Fruit fly (Drosophila melanogaster) whole organism, adult: Measurements from ENCODE around the gene PH4alphaSG1.
A peak's percentile ranks its signal among the peaks of the same experiment; 100 is the strongest.

ENCODE experiments used
- CG11617 ChIP-seq: fragments of 200-800 bp; sonication (Bioruptor generic); optimal IDR thresholded peaks from 2 replicates; lab custom pipeline; 2017; ENCODE audit warnings: mild to moderate bottlenecking, missing biosample characterization, missing genetic modification reagents, missing genetic modification characterization
- CG12768 ChIP-seq: fragments of 200-800 bp; sonication (Bioruptor generic); optimal IDR thresholded peaks from 2 replicates; lab custom pipeline; 2017; ENCODE audit warnings: missing biosample characterization, missing genetic modification characterization, mild to moderate bottlenecking, moderate library complexity, missing genetic modification reagents
- CG14711 ChIP-seq: fragments of 200-800 bp; sonication (Bioruptor generic); optimal IDR thresholded peaks from 2 replicates; lab custom pipeline; 2018; ENCODE audit warnings: missing biosample characterization, mild to moderate bottlenecking, missing genetic modification characterization, moderate library complexity
- CG1620 ChIP-seq: fragments of 200-800 bp; sonication (Bioruptor generic); optimal IDR thresholded peaks from 2 replicates; lab custom pipeline; 2016; ENCODE audit warnings: missing biosample characterization, missing genetic modification characterization
- CG33017 ChIP-seq: fragments of 200-800 bp; sonication (Bioruptor generic); optimal IDR thresholded peaks from 2 replicates; lab custom pipeline; 2018; ENCODE audit warnings: missing biosample characterization, mild to moderate bottlenecking, missing genetic modification characterization, moderate library complexity
- CG5204 ChIP-seq: fragments of 200-800 bp; sonication (Bioruptor generic); optimal IDR thresholded peaks from 2 replicates; lab custom pipeline; 2016; ENCODE audit warnings: missing biosample characterization, missing genetic modification characterization
- CG7045 ChIP-seq: fragments of 200-800 bp; sonication (Bioruptor generic); optimal IDR thresholded peaks from 2 replicates; lab custom pipeline; 2017; ENCODE audit warnings: missing biosample characterization, mild to moderate bottlenecking, missing genetic modification characterization
- CG7101 ChIP-seq: fragments of 200-800 bp; sonication (Bioruptor generic); optimal IDR thresholded peaks from 2 replicates; lab custom pipeline; 2018; ENCODE audit warnings: missing biosample characterization, mild to moderate bottlenecking, missing genetic modification characterization, moderate library complexity
- Clk ChIP-seq: fragments of 200-800 bp; sonication (Bioruptor generic); optimal IDR thresholded peaks from 2 replicates; lab custom pipeline; 2017; ENCODE audit warnings: missing biosample characterization, missing genetic modification characterization
- Crg-1 ChIP-seq: fragments of 200-800 bp; sonication (Bioruptor generic); optimal IDR thresholded peaks from 2 replicates; lab custom pipeline; 2016; ENCODE audit warnings: missing biosample characterization, missing genetic modification characterization
- Hr96 ChIP-seq: fragments of 200-800 bp; sonication (Bioruptor generic); optimal IDR thresholded peaks from 2 replicates; lab custom pipeline; 2016; ENCODE audit warnings: missing biosample characterization, missing genetic modification characterization
- Mnt ChIP-seq: fragments of 200-800 bp; sonication (Bioruptor generic); optimal IDR thresholded peaks from 2 replicates; lab custom pipeline; 2016; ENCODE audit warnings: missing biosample characterization, mild to moderate bottlenecking, missing genetic modification characterization
- bab1 ChIP-seq: fragments of 200-800 bp; sonication (Bioruptor generic); optimal IDR thresholded peaks from 3 replicates; lab custom pipeline; 2019; ENCODE audit warnings: missing biosample characterization, mild to moderate bottlenecking, missing genetic modification characterization, moderate library complexity
- cic ChIP-seq: fragments of 200-800 bp; sonication (Bioruptor generic); optimal IDR thresholded peaks from 2 replicates; lab custom pipeline; 2017; ENCODE audit warnings: missing biosample characterization, mild to moderate bottlenecking, missing genetic modification characterization, moderate library complexity
- cnc ChIP-seq, 2 experiments: fragments of >200 bp; optimal IDR thresholded peaks; 2 replicates each; lab custom pipeline; 2017
- kay ChIP-seq: fragments of 200-800 bp; sonication (Bioruptor generic); peaks from one replicate; lab custom pipeline; 2016; ENCODE audit warnings: missing biosample characterization, missing genetic modification characterization, borderline replicate concordance
- ovo ChIP-seq: fragments of 200-800 bp; sonication (Bioruptor generic); optimal IDR thresholded peaks from 2 replicates; lab custom pipeline; 2016; ENCODE audit warnings: missing biosample characterization, missing genetic modification characterization
- pad ChIP-seq: fragments of 200-800 bp; sonication (Bioruptor generic); optimal IDR thresholded peaks from 3 replicates; lab custom pipeline; 2017; ENCODE audit warnings: missing biosample characterization, missing genetic modification characterization, mild to moderate bottlenecking, moderate library complexity, missing genetic modification reagents
- tj ChIP-seq: fragments of 200-800 bp; sonication (Bioruptor generic); optimal IDR thresholded peaks from 3 replicates; lab custom pipeline; 2017; ENCODE audit warnings: missing biosample characterization, mild to moderate bottlenecking, missing genetic modification characterization, moderate library complexity
- toe ChIP-seq: fragments of 200-800 bp; sonication (Bioruptor generic); optimal IDR thresholded peaks from 2 replicates; lab custom pipeline; 2016; ENCODE audit warnings: missing biosample characterization, missing genetic modification characterization

PH4alphaSG1 gene

DNA sequence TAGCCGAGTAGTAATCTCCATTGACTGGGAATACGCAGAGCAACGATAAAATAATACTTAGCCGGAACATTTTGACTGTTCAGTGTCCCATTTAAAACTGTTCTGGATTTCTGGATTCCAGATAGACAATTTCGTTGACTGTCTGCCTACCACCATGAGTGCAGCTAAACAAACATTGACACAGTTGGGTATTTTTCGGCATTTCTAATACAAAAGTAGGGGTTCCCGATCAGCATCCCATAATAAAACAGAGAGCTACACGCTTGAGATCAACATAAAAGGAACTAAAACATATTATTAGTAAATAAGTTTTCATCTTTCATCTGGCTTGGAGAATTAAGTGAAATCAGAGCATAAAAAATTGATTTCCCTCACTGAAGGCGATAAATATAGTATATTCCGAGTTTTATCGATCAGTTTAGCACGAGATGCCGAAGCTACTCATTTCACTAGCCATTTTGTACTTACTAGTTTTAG lies at the start of gene PH4alphaSG1, which contains the start of gene CG15539:
TSS of gene PH4alphaSG1 (minus strand) at position 101 of the 477 bp plus-strand sequence.
TSS of gene CG15539 (plus strand) at position 427 of the 477 bp plus-strand sequence.
- no peak for TF ChIP-seq kay (GFP tag; lab: Kevin White, UChicago)
- TF ChIP-seq CG1620 (GFP tag; lab: Kevin White, UChicago) = no peak
- no peak for TF ChIP-seq tj (GFP tag; lab: Kevin White, UChicago)

DNA sequence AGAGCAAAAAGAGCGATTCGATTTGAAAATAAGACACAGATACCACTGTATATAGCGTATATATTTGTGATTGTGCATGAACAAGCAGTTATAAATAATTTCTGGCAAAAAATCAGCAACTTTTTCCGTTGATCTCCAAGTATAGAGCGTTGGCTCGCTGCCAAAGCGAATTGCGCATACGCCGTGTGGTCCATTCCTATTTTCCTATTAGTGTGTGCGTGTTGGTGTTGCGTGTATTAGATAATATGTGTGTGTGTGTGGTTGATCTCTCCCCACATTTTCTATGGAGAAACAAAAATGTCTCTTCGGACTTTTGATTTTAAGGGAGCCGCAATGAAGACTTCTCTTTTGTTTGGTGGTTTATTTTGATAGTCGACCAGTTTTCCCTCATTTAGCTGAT lies 47.1 kb upstream of the PH4alphaSG1 start:
- TF ChIP-seq bab1 (GFP tag; lab: Kevin White, UChicago) = no peak
- no peak for TF ChIP-seq CG33017 (tag; lab: Kevin White, UChicago)
- no peak for TF ChIP-seq pad (GFP tag; lab: Kevin White, UChicago)
- no peak for TF ChIP-seq cnc (optimal IDR thresholded peaks at IDR 0.05; lab: Kevin White, UChicago)
- TF ChIP-seq Crg-1 = no peak

DNA sequence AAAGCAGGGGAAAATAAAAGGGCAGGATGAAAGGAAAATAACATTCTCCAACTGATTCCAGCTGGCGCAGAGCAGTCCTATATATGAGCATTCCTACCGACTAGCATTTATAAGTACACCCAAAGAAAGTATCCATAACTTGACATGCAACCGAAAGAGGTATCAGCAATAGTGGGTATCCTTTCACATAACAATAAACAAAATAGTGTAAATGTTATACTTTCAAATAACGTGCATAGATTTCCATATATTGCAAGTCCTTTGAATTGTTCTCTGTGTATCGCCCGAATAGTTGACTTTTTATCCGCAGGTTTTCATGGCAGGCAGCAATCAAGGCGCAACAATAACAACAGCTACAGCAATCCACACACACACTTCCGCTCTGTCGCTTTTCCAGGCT lies 44.6 kb upstream of the PH4alphaSG1 start:
- TF ChIP-seq CG12768 (GFP tag; lab: Kevin White, UChicago) (no peak), Hr96 (GFP tag; lab: Kevin White, UChicago) (no peak), Crg-1 (no peak)

DNA sequence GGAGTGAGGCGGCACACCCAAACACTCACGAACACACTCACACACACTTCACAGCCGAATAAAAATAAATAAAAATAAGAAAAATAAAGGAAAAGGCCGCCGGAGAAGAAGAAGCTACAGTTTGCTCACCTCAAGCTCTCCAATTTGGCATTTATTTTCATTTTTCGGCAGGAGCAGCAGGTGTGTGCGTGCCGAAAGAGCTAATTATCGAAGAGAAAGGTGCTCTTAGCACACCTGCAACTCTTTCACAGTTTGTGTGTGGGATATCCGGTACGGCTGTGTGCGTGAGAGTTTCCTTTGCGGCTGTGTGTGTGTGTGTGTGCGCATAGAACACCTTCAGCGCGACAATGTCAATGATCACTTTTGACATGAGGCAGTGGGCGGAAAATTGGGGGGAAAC lies 39.5 kb upstream of the PH4alphaSG1 start:
- no peak for TF ChIP-seq CG7045
- TF ChIP-seq Clk (GFP tag; lab: Kevin White, UChicago) = no peak
- no peak for TF ChIP-seq CG33017 (tag; lab: Kevin White, UChicago)
- TF ChIP-seq Hr96 (GFP tag; lab: Kevin White, UChicago) = no peak
- TF ChIP-seq bab1 (GFP tag; lab: Kevin White, UChicago) = no peak
- no peak for TF ChIP-seq CG1620 (GFP tag; lab: Kevin White, UChicago)
- no peak for TF ChIP-seq cnc (optimal IDR thresholded peaks at IDR 0.05; lab: Kevin White, UChicago)
- no peak for TF ChIP-seq CG11617 (GFP tag; lab: Kevin White, UChicago)

DNA sequence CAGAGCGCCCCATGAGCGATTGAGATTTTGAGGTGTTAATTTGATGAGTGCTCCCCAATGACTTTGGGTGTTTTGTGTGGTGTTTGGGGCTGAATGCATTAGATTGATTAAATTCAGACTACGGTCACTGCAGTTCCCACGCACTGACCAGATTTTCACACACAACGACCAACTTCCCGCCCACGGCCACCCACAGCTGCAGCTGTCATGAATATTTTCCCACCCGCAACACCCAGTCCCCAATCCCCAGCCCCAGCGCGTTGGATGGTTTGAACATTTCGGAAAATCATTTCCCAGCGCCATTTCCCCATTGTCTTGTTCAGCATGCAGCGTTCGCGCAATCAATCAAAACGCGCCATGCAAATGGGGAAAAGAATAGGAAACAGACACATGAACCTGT lies 36.0 kb upstream of the PH4alphaSG1 start:
- TF ChIP-seq CG33017 (tag; lab: Kevin White, UChicago) = no peak
- no peak for TF ChIP-seq ovo
- TF ChIP-seq cic (GFP tag; lab: Kevin White, UChicago) = no peak
- TF ChIP-seq Hr96 (GFP tag; lab: Kevin White, UChicago) = no peak
- TF ChIP-seq CG7045 = no peak
- TF ChIP-seq CG12768 (GFP tag; lab: Kevin White, UChicago) = no peak
- no peak for TF ChIP-seq cnc (optimal IDR thresholded peaks at IDR 0.05; lab: Kevin White, UChicago)
- TF ChIP-seq kay (GFP tag; lab: Kevin White, UChicago) = no peak
- TF ChIP-seq CG5204 = no peak

DNA sequence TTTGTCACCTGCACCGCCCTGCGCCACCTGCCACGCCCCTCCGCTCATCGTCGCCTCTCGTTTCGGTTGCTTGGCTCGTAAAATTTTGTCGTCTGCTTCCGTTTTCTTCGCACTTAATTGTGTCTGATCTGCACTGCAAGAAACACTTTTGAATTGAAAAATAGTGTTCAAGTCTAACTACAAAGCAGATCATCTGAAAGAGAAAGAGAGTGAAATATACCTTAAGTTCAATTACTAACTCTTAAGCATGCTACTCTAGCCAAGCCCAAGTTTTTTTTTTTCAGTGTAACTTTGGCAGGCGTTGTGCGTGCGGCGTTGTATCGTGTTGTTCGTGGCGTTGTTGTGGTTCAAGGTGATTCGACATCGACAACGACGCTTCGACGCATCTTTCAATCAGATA lies 34.7 kb upstream of the PH4alphaSG1 start:
- TF ChIP-seq CG12768 (GFP tag; lab: Kevin White, UChicago) (peak; percentile 38), kay (GFP tag; lab: Kevin White, UChicago) (no peak), CG14711 (tag; lab: Kevin White, UChicago) (peak; percentile 44), CG1620 (GFP tag; lab: Kevin White, UChicago) (no peak), CG11617 (GFP tag; lab: Kevin White, UChicago) (no peak), ovo (no peak), cnc (optimal IDR thresholded peaks at IDR 0.05; lab: Kevin White, UChicago) (no peak), CG5204 (peak; percentile 38), Crg-1 (no peak), cic (GFP tag; lab: Kevin White, UChicago) (no peak), tj (GFP tag; lab: Kevin White, UChicago) (no peak), Clk (GFP tag; lab: Kevin White, UChicago) (no peak), toe (peak; percentile 37), CG7101 (tag; lab: Kevin White, UChicago) (peak; percentile 24), CG33017 (tag; lab: Kevin White, UChicago) (peak; percentile 20), Hr96 (GFP tag; lab: Kevin White, UChicago) (peak; percentile 44), bab1 (GFP tag; lab: Kevin White, UChicago) (no peak), pad (GFP tag; lab: Kevin White, UChicago) (no peak), CG7045 (peak; percentile 62), Mnt (GFP tag; lab: Kevin White, UChicago) (no peak)

DNA sequence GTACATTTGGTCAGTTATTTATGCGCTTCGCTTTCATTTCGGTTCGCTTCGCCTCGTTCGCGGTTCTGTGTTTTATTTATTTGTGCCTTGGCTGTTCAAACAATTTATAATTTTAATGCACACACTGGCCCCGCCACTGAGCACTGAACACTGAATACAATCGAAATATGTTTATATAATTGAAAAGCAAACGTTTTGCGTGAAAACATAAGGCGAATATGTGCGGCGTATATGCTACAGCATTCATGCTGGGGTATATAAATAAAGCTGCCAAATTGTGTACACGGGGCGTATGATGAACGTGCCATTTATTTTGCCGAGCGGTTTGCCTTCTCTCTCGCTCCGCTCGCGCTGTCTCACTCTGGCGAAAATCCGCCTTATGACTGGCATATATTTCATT lies 31.5 kb upstream of the PH4alphaSG1 start:
- TF ChIP-seq CG1620 (GFP tag; lab: Kevin White, UChicago) (no peak), pad (GFP tag; lab: Kevin White, UChicago) (no peak)

DNA sequence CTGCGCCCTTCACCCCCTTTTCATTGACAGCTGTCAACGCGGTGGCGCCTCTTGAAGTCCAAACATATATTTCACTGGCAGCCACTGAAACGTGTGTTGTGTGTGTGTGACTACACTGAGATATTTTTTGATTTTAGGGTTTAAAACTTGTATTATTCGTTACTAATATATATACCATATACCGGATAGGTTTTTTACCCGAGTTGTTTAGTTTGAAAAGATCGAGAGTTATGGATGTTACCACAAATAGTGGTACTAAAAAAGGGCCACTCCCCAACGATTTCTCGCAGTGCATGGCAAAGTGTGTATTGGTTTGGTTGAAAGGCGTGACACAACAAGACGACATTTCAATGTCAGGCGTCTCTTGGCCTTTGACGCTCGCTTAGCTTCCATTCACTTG lies 31.0 kb upstream of the PH4alphaSG1 start:
- TF ChIP-seq cic (GFP tag; lab: Kevin White, UChicago) (no peak), CG33017 (tag; lab: Kevin White, UChicago) (no peak), cnc (optimal IDR thresholded peaks at IDR 0.05; lab: Kevin White, UChicago) (no peak), CG7101 (tag; lab: Kevin White, UChicago) (no peak), kay (GFP tag; lab: Kevin White, UChicago) (no peak), Mnt (GFP tag; lab: Kevin White, UChicago) (no peak), CG5204 (no peak), Clk (GFP tag; lab: Kevin White, UChicago) (no peak), CG14711 (tag; lab: Kevin White, UChicago) (no peak), CG11617 (GFP tag; lab: Kevin White, UChicago) (no peak), CG12768 (GFP tag; lab: Kevin White, UChicago) (no peak), Crg-1 (no peak), Hr96 (GFP tag; lab: Kevin White, UChicago) (no peak), pad (GFP tag; lab: Kevin White, UChicago) (no peak), ovo (no peak)
